Worm (Caenorhabditis elegans): Measurements from ENCODE around the gene F27B10.1.

DNA sequence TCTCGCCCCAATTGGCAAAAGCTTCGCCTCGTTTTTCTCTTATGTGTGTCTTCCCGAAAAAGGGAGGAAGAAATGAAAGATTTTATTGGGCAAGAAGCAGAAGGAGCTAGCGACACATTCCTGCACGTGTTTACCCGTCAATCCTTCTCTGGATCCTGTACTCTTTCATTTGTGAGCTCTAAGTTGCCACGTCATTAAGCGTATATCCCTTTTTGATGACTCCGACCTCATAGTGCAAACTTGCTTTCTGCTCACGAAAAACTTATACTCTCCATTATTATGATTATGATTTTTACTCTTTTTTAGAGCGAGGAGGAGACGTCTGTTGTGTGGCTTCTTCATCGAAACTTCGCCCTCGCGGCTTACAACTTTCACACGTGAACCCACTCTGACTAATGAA is at the start of gene F27B10.1:
- no peak for TF ChIP-seq ama-1 (optimal IDR thresholded peaks at IDR 0.05)
- no peak for TF ChIP-seq hmbx-1 (tag; optimal IDR thresholded peaks at IDR 0.05)
- no peak for TF ChIP-seq flt-1 (GFP tag; IDR thresholded peaks at IDR 0.05)
- TF ChIP-seq scrt-1 (GFP tag; IDR thresholded peaks at IDR 0.05) = no peak
- TF ChIP-seq tbx-11 (GFP tag; IDR thresholded peaks at IDR 0.05) = no peak
- no peak for TF ChIP-seq hnd-1 (tag; optimal IDR thresholded peaks at IDR 0.05)
- no peak for TF ChIP-seq ceh-36 (tag; optimal IDR thresholded peaks at IDR 0.05)
- TF ChIP-seq aly-1 (tag; optimal IDR thresholded peaks at IDR 0.05) = no peak
- no peak for TF ChIP-seq hmg-4 (GFP tag; optimal IDR thresholded peaks at IDR 0.05)
- TF ChIP-seq ets-7 (tag; optimal IDR thresholded peaks at IDR 0.05) = no peak
